Worm (Caenorhabditis elegans) whole organism, L1 larva: ENCODE results near the gene pals-25.

Experiments
- C04F5.9 ChIP-seq: sonication (generic microtip); optimal IDR thresholded peaks from 2 replicates; lab custom pipeline; 2016; ENCODE audit warnings: missing genetic modification characterization, missing compliant biosample characterization
- C16A3.4 ChIP-seq: fragments of 150-350 bp; optimal IDR thresholded peaks from 2 replicates; lab custom pipeline; 2014; ENCODE audit warnings: missing biosample characterization, missing genetic modification characterization
- C34B4.2 ChIP-seq: sonication (generic microtip); optimal IDR thresholded peaks from 2 replicates; lab custom pipeline; 2017; ENCODE audit warnings: mild to moderate bottlenecking, missing genetic modification characterization, missing compliant biosample characterization
- F16B12.6 ChIP-seq: fragments of 150-350 bp; optimal IDR thresholded peaks from 2 replicates; lab custom pipeline; 2014; ENCODE audit warnings: missing biosample characterization, missing genetic modification characterization
- Y116A8C.19 ChIP-seq: sonication (generic microtip); optimal IDR thresholded peaks from 2 replicates; lab custom pipeline; 2016; ENCODE audit warnings: missing compliant biosample characterization, missing genetic modification characterization, borderline replicate concordance
- aha-1 ChIP-seq: fragments of 150-350 bp; optimal IDR thresholded peaks from 2 replicates; lab custom pipeline; 2014; ENCODE audit warnings: missing biosample characterization, missing genetic modification characterization
- alr-1 ChIP-seq: fragments of 200-800 bp; sonication (Bioruptor generic); optimal IDR thresholded peaks from 2 replicates; lab custom pipeline; 2018; ENCODE audit warnings: borderline replicate concordance, mild to moderate bottlenecking, missing genetic modification characterization, missing compliant biosample characterization
- aly-2 ChIP-seq: fragments of 150-350 bp; optimal IDR thresholded peaks from 2 replicates; lab custom pipeline; 2014; ENCODE audit warnings: missing biosample characterization, missing genetic modification characterization
- blmp-1 ChIP-seq: fragments of 150-350 bp; optimal IDR thresholded peaks from 2 replicates; lab custom pipeline; 2014; ENCODE audit warnings: missing biosample characterization, missing genetic modification characterization
- ces-1 ChIP-seq: fragments of 150-350 bp; optimal IDR thresholded peaks from 2 replicates; lab custom pipeline; 2014; ENCODE audit warnings: missing biosample characterization, missing genetic modification reagents, missing genetic modification characterization
- dpl-1 ChIP-seq, 3 experiments: fragments of 150-350 bp in 2 of 3; sonication (generic microtip) in 1 of 3; optimal IDR thresholded peaks; 2 replicates each; lab custom pipeline; 2014 to 2017; ENCODE audit warnings: missing biosample characterization in 3 of 3, missing genetic modification characterization in 3 of 3, missing genetic modification reagents in 3 of 3
- egl-27 ChIP-seq, 2 experiments: fragments of 150-350 bp in 1 of 2; sonication (generic microtip); optimal IDR thresholded peaks; 3 replicates each; lab custom pipeline; 2017 to 2018; ENCODE audit warnings: missing biosample characterization in 2 of 2, missing genetic modification characterization in 2 of 2, missing genetic modification reagents in 2 of 2
- elt-2 ChIP-seq: sonication (generic microtip); optimal IDR thresholded peaks from 2 replicates; lab custom pipeline; 2016; ENCODE audit warnings: missing genetic modification characterization, mild to moderate bottlenecking, inconsistent platforms, missing compliant biosample characterization, missing genetic modification reagents
- fkh-4 ChIP-seq: sonication (generic microtip); optimal IDR thresholded peaks from 2 replicates; lab custom pipeline; 2016; ENCODE audit warnings: missing compliant biosample characterization, missing genetic modification characterization, borderline replicate concordance
- fkh-8 ChIP-seq: sonication (generic microtip); optimal IDR thresholded peaks from 2 replicates; lab custom pipeline; 2016; ENCODE audit warnings: mild to moderate bottlenecking, missing genetic modification characterization, missing compliant biosample characterization
- grh-1 ChIP-seq: fragments of 200-800 bp; sonication (Bioruptor generic); IDR thresholded peaks from 2 replicates; pipeline ENCODE4 v1.3.6; 2022; ENCODE audit warnings: missing genetic modification reagents, missing genetic modification characterization, missing compliant biosample characterization
- hlh-17 ChIP-seq: fragments of 200-800 bp; sonication (Bioruptor generic); optimal IDR thresholded peaks from 2 replicates; lab custom pipeline; 2018; ENCODE audit warnings: missing genetic modification characterization, mild to moderate bottlenecking, missing compliant biosample characterization, moderate library complexity, borderline replicate concordance
- hpl-2 ChIP-seq: fragments of 150-350 bp; optimal IDR thresholded peaks from 2 replicates; lab custom pipeline; 2014; ENCODE audit warnings: missing biosample characterization, missing genetic modification reagents, missing genetic modification characterization
- irx-1 ChIP-seq: sonication (generic microtip); optimal IDR thresholded peaks from 2 replicates; lab custom pipeline; 2016; ENCODE audit warnings: missing genetic modification characterization, missing compliant biosample characterization
- lin-13 ChIP-seq: fragments of 150-350 bp; optimal IDR thresholded peaks from 2 replicates; lab custom pipeline; 2014; ENCODE audit warnings: missing biosample characterization, missing genetic modification reagents, missing genetic modification characterization
- lin-14 ChIP-seq: fragments of 200-800 bp; sonication (Bioruptor generic); optimal IDR thresholded peaks from 2 replicates; lab custom pipeline; 2018; ENCODE audit warnings: mild to moderate bottlenecking, missing genetic modification characterization, moderate library complexity, missing compliant biosample characterization
- lin-39 ChIP-seq: fragments of 150-350 bp; optimal IDR thresholded peaks from 2 replicates; lab custom pipeline; 2014; ENCODE audit warnings: missing biosample characterization, missing genetic modification reagents, missing genetic modification characterization
- lir-3 ChIP-seq: sonication (generic microtip); optimal IDR thresholded peaks from 2 replicates; lab custom pipeline; 2016; ENCODE audit warnings: mild to moderate bottlenecking, missing genetic modification characterization, moderate library complexity, missing compliant biosample characterization; ENCODE audit not compliant: poor library complexity
- mdl-1 ChIP-seq, 2 experiments: fragments of 150-350 bp; optimal IDR thresholded peaks; 2 replicates each; lab custom pipeline; 2014 to 2017; ENCODE audit warnings: missing biosample characterization in 2 of 2, missing genetic modification characterization in 2 of 2, inconsistent platforms in 1 of 2
- mef-2 ChIP-seq: fragments of 150-350 bp; optimal IDR thresholded peaks from 2 replicates; lab custom pipeline; 2014; ENCODE audit warnings: missing biosample characterization, missing genetic modification characterization
- mep-1 ChIP-seq: fragments of 150-350 bp; optimal IDR thresholded peaks from 2 replicates; lab custom pipeline; 2014; ENCODE audit warnings: missing biosample characterization, missing genetic modification characterization
- nhr-12 ChIP-seq: sonication (generic microtip); optimal IDR thresholded peaks from 2 replicates; lab custom pipeline; 2017; ENCODE audit warnings: missing biosample characterization, missing genetic modification characterization
- nhr-19 ChIP-seq: fragments of 200-800 bp; sonication (Bioruptor generic); conservative IDR thresholded peaks from 2 replicates; pipeline ENCODE4 v1.3.6; 2022; ENCODE audit warnings: missing genetic modification characterization, missing compliant biosample characterization
- nhr-20 ChIP-seq: sonication (generic microtip); optimal IDR thresholded peaks from 2 replicates; lab custom pipeline; 2016; ENCODE audit warnings: mild to moderate bottlenecking, missing genetic modification characterization, missing compliant biosample characterization
- nhr-237 ChIP-seq: fragments of 150-350 bp; optimal IDR thresholded peaks from 2 replicates; lab custom pipeline; 2014; ENCODE audit warnings: missing biosample characterization, missing genetic modification characterization
- nhr-28 ChIP-seq: fragments of 150-350 bp; optimal IDR thresholded peaks from 2 replicates; lab custom pipeline; 2014; ENCODE audit warnings: missing biosample characterization, missing genetic modification characterization
- nhr-47 ChIP-seq: sonication (generic microtip); optimal IDR thresholded peaks from 2 replicates; lab custom pipeline; 2016; ENCODE audit warnings: mild to moderate bottlenecking, missing genetic modification characterization, moderate library complexity, missing compliant biosample characterization
- nhr-71 ChIP-seq: sonication (generic microtip); optimal IDR thresholded peaks from 2 replicates; lab custom pipeline; 2016; ENCODE audit warnings: mild to moderate bottlenecking, missing genetic modification characterization, moderate library complexity, missing compliant biosample characterization
- nhr-76 ChIP-seq: sonication (generic microtip); optimal IDR thresholded peaks from 2 replicates; lab custom pipeline; 2017; ENCODE audit warnings: missing biosample characterization, missing genetic modification characterization
- nhr-90 ChIP-seq: sonication (generic microtip); optimal IDR thresholded peaks from 2 replicates; lab custom pipeline; 2016; ENCODE audit warnings: mild to moderate bottlenecking, missing genetic modification characterization, missing compliant biosample characterization; ENCODE audit not compliant: poor library complexity
- pag-3 ChIP-seq: sonication (generic microtip); optimal IDR thresholded peaks from 2 replicates; lab custom pipeline; 2017; ENCODE audit warnings: missing genetic modification characterization, mild to moderate bottlenecking, missing compliant biosample characterization, antibody characterized with exemption, borderline replicate concordance; ENCODE audit not compliant: insufficient read depth
- pax-3 ChIP-seq: fragments of 200-800 bp; sonication (Bioruptor generic); optimal IDR thresholded peaks from 2 replicates; lab custom pipeline; 2018; ENCODE audit warnings: mild to moderate bottlenecking, missing genetic modification characterization, moderate library complexity, missing compliant biosample characterization
- rnt-1 ChIP-seq: sonication (generic microtip); optimal IDR thresholded peaks from 2 replicates; lab custom pipeline; 2016; ENCODE audit warnings: mild to moderate bottlenecking, missing genetic modification characterization, moderate library complexity, missing compliant biosample characterization
- snpc-4 ChIP-seq: fragments of 150-350 bp; optimal IDR thresholded peaks from 2 replicates; lab custom pipeline; 2014; ENCODE audit warnings: missing biosample characterization, missing genetic modification characterization
- snu-23 ChIP-seq: sonication (generic microtip); optimal IDR thresholded peaks from 2 replicates; lab custom pipeline; 2016; ENCODE audit warnings: missing genetic modification characterization, missing compliant biosample characterization
- sox-4 ChIP-seq: sonication (generic microtip); optimal IDR thresholded peaks from 2 replicates; lab custom pipeline; 2016; ENCODE audit warnings: missing genetic modification characterization, missing compliant biosample characterization
- tbx-2 ChIP-seq: sonication (generic microtip); optimal IDR thresholded peaks from 2 replicates; lab custom pipeline; 2016; ENCODE audit warnings: missing genetic modification characterization, missing compliant biosample characterization
- tlp-1 ChIP-seq: fragments of 150-350 bp; optimal IDR thresholded peaks from 2 replicates; lab custom pipeline; 2014; ENCODE audit warnings: missing biosample characterization, missing genetic modification characterization
- unc-130 ChIP-seq: fragments of 150-350 bp; optimal IDR thresholded peaks from 2 replicates; lab custom pipeline; 2017; ENCODE audit warnings: missing biosample characterization, missing genetic modification characterization, inconsistent platforms
- unc-62 ChIP-seq: fragments of 150-350 bp; optimal IDR thresholded peaks from 2 replicates; lab custom pipeline; 2014; ENCODE audit warnings: missing biosample characterization, missing genetic modification reagents, missing genetic modification characterization
- unc-86 ChIP-seq: sonication (generic microtip); optimal IDR thresholded peaks from 2 replicates; lab custom pipeline; 2016; ENCODE audit warnings: missing genetic modification characterization, missing compliant biosample characterization
- unc-98 ChIP-seq: fragments of 200-800 bp; sonication (Bioruptor generic); IDR thresholded peaks from 2 replicates; pipeline ENCODE4 v1.3.6; 2022; ENCODE audit warnings: missing genetic modification characterization, missing compliant biosample characterization
- vab-15 ChIP-seq: sonication (generic microtip); optimal IDR thresholded peaks from 2 replicates; lab custom pipeline; 2017; ENCODE audit warnings: missing genotype, mild to moderate bottlenecking, missing genetic modification characterization, missing compliant biosample characterization
- xbp-1 ChIP-seq: sonication (generic microtip); optimal IDR thresholded peaks from 2 replicates; lab custom pipeline; 2016; ENCODE audit warnings: missing genetic modification characterization, missing compliant biosample characterization
- zip-4 ChIP-seq: fragments of 200-800 bp; sonication (Bioruptor generic); optimal IDR thresholded peaks from 2 replicates; lab custom pipeline; 2018; ENCODE audit warnings: mild to moderate bottlenecking, missing genetic modification characterization, moderate library complexity, missing compliant biosample characterization
- ztf-4 ChIP-seq: fragments of 150-350 bp; optimal IDR thresholded peaks from 2 replicates; lab custom pipeline; 2014; ENCODE audit warnings: missing biosample characterization, missing genetic modification characterization

pals-25 gene

ce11 chrIII:134194-134593 is at the start of gene pals-25:
Gene pals-25, plus strand, starts transcription at chrIII:134494.
- no peak for TF ChIP-seq ztf-4 (tag; lab: Kevin White, UChicago)
- TF ChIP-seq hlh-17 (GFP tag; lab: Kevin White, UChicago) = no peak
- TF ChIP-seq irx-1 = no peak
- TF ChIP-seq, all 84 proteins: peak for 0

ce11 chrIII:86316-86715 is 48.0 kb upstream of the pals-25 start, which contains the start of gene attf-3:
Gene attf-3, minus strand, starts transcription at chrIII:86384.
- no peak for TF ChIP-seq nhr-71 (tag; lab: Kevin White, UChicago)
- TF ChIP-seq irx-1 = no peak
- peak; percentile 39 for TF ChIP-seq lin-13 (GFP tag; lab: Kevin White, UChicago)
- no peak for TF ChIP-seq egl-27 (tag; optimal IDR thresholded peaks at IDR 0.05; lab: Kevin White, UChicago)
- no peak for TF ChIP-seq nhr-76 (tag; lab: Kevin White, UChicago)
- no peak for TF ChIP-seq grh-1 (GFP tag; lab: Robert Waterston, UW)
- TF ChIP-seq C34B4.2 (tag; lab: Kevin White, UChicago) = no peak
- no peak for TF ChIP-seq nhr-90 (tag; lab: Kevin White, UChicago)
- peak; percentile 38 for TF ChIP-seq F16B12.6 (tag; lab: Kevin White, UChicago)
- no peak for TF ChIP-seq nhr-28 (tag; lab: Kevin White, UChicago)
- TF ChIP-seq unc-98 = no peak
- TF ChIP-seq C16A3.4 (tag; lab: Kevin White, UChicago) = peak; percentile 61
- TF ChIP-seq mdl-1 (tag; optimal IDR thresholded peaks at IDR 0.05; lab: Kevin White, UChicago) = peak in 1 of 2 experiments; percentile 57
- TF ChIP-seq pax-3 = no peak
- TF ChIP-seq aha-1 (tag; lab: Kevin White, UChicago) = no peak
- no peak for TF ChIP-seq aly-2 (tag; lab: Kevin White, UChicago)
- peak; percentile 69 for TF ChIP-seq lin-14 (GFP tag; lab: Kevin White, UChicago)
- peak; percentile 74 for TF ChIP-seq fkh-8 (tag; lab: Kevin White, UChicago)
- peak; percentile 53 for TF ChIP-seq mef-2
- peak; percentile 35 for TF ChIP-seq unc-86 (tag; lab: Kevin White, UChicago)
- peak; percentile 42 for TF ChIP-seq snpc-4 (tag; lab: Kevin White, UChicago)
- no peak for TF ChIP-seq nhr-47 (tag; lab: Kevin White, UChicago)
- no peak for TF ChIP-seq vab-15 (tag; lab: Kevin White, UChicago)
- no peak for TF ChIP-seq tlp-1 (tag; lab: Kevin White, UChicago)
- TF ChIP-seq unc-130 (tag; lab: Kevin White, UChicago) = peak; percentile 52
- no peak for TF ChIP-seq lin-39 (tag; lab: Kevin White, UChicago)
- TF ChIP-seq nhr-20 (tag; lab: Kevin White, UChicago) = no peak
- TF ChIP-seq Y116A8C.19 (tag; lab: Kevin White, UChicago) = no peak
- TF ChIP-seq nhr-19 (GFP tag; lab: Robert Waterston, UW) = peak; percentile 47
- no peak for TF ChIP-seq lir-3 (tag; lab: Kevin White, UChicago)
- TF ChIP-seq nhr-237 = no peak
- TF ChIP-seq ces-1 (GFP tag; lab: Kevin White, UChicago) = no peak
- TF ChIP-seq unc-62 (GFP tag; lab: Kevin White, UChicago) = no peak
- TF ChIP-seq sox-4 (tag; lab: Kevin White, UChicago) = no peak
- TF ChIP-seq snu-23 (GFP tag; lab: Kevin White, UChicago) = peak; percentile 70
- peak; percentile 50 to 79 (median 65) for TF ChIP-seq dpl-1 (GFP tag; optimal IDR thresholded peaks at IDR 0.05; lab: Kevin White, UChicago)
- TF ChIP-seq xbp-1 (tag; lab: Kevin White, UChicago) = peak; percentile 58
- no peak for TF ChIP-seq alr-1 (tag; lab: Kevin White, UChicago)
- TF ChIP-seq elt-2 = no peak
- no peak for TF ChIP-seq zip-4 (GFP tag; lab: Kevin White, UChicago)
- TF ChIP-seq rnt-1 (tag; lab: Kevin White, UChicago) = peak; percentile 49
- TF ChIP-seq C04F5.9 (tag; lab: Kevin White, UChicago) = no peak
- no peak for TF ChIP-seq nhr-12 (tag; lab: Kevin White, UChicago)
- TF ChIP-seq pag-3 = no peak
- peak; percentile 67 for TF ChIP-seq blmp-1 (tag; lab: Kevin White, UChicago)
- TF ChIP-seq hpl-2 (GFP tag; lab: Kevin White, UChicago) = no peak
- no peak for TF ChIP-seq fkh-4 (tag; lab: Kevin White, UChicago)
- peak; percentile 75 for TF ChIP-seq mep-1 (tag; lab: Kevin White, UChicago)
- TF ChIP-seq tbx-2 (tag; lab: Kevin White, UChicago) = peak; percentile 50
